Worm (Caenorhabditis elegans): ENCODE data around the gene emb-1.

- TF ChIP-seq nhr-23 (tag; optimal IDR thresholded peaks at IDR 0.05) (no peak), lsy-2 (tag; optimal IDR thresholded peaks at IDR 0.05) (peak in 1 of 2 experiments; percentile 28), fos-1 (tag; optimal IDR thresholded peaks at IDR 0.05) (peak; percentile 97), aly-2 (tag; optimal IDR thresholded peaks at IDR 0.05) (no peak), nhr-6 (tag; optimal IDR thresholded peaks at IDR 0.05) (no peak), snpc-4 (tag; optimal IDR thresholded peaks at IDR 0.05) (no peak), R02D3.7 (tag; optimal IDR thresholded peaks at IDR 0.05) (no peak), zag-1 (tag; optimal IDR thresholded peaks at IDR 0.05) (no peak)
Measured at ce11 chrIII:5201267-5201666, 28.0 kb downstream of the emb-1 start.

All from whole organism, L2 larva.